Worm (Caenorhabditis elegans) whole organism, young adult: ENCODE measurements around the gene ZC155.4.
A peak's percentile ranks its signal among the peaks of the same experiment; 100 is the strongest.

Experiments
- B0035.1 ChIP-seq: sonication (generic microtip); optimal IDR thresholded peaks from 2 replicates; lab custom pipeline; 2016; ENCODE audit warnings: missing genetic modification characterization, mild to moderate bottlenecking, missing compliant biosample characterization, missing genotype, missing genetic modification reagents
- B0261.1 ChIP-seq: sonication (generic microtip); optimal IDR thresholded peaks from 2 replicates; lab custom pipeline; 2016; ENCODE audit warnings: mild to moderate bottlenecking, missing genetic modification characterization, moderate library complexity, missing compliant biosample characterization
- C17E4.6 ChIP-seq: fragments of 200-800 bp; sonication (Bioruptor generic); IDR thresholded peaks from 2 replicates; pipeline ENCODE4 v1.3.6; 2022; ENCODE audit warnings: missing genetic modification reagents, missing genetic modification characterization, missing compliant biosample characterization
- D2030.7 ChIP-seq: fragments of 200-800 bp; sonication (Bioruptor generic); IDR thresholded peaks from 2 replicates; pipeline ENCODE4 v1.3.6; 2022; ENCODE audit warnings: missing genetic modification reagents, missing genetic modification characterization, missing compliant biosample characterization
- F33H1.4 ChIP-seq: fragments of 200-800 bp; sonication (Bioruptor generic); IDR thresholded peaks from 2 replicates; pipeline ENCODE4 v1.3.6; 2022; ENCODE audit warnings: missing genetic modification reagents, missing genetic modification characterization, missing compliant biosample characterization
- F37B4.10 ChIP-seq: fragments of 200-800 bp; sonication (Bioruptor generic); IDR thresholded peaks from 2 replicates; pipeline ENCODE4 v1.3.6; 2022; ENCODE audit warnings: missing genetic modification characterization, missing compliant biosample characterization
- F39B2.1 ChIP-seq: fragments of 200-800 bp; sonication (Bioruptor generic); IDR thresholded peaks from 2 replicates; pipeline ENCODE4 v1.3.6; 2022; ENCODE audit warnings: missing genetic modification reagents, missing genetic modification characterization, missing compliant biosample characterization
- F57A8.1 ChIP-seq: fragments of 200-800 bp; sonication (Bioruptor generic); optimal IDR thresholded peaks from 2 replicates; lab custom pipeline; 2018; ENCODE audit warnings: mild to moderate bottlenecking, missing genetic modification characterization, moderate library complexity, missing compliant biosample characterization
- T07F8.4 ChIP-seq: sonication (generic microtip); optimal IDR thresholded peaks from 2 replicates; lab custom pipeline; 2016; ENCODE audit warnings: mild to moderate bottlenecking, missing genetic modification characterization, moderate library complexity, missing compliant biosample characterization
- T26A5.8 ChIP-seq: sonication (generic microtip); optimal IDR thresholded peaks from 2 replicates; lab custom pipeline; 2016; ENCODE audit warnings: missing genetic modification characterization, missing compliant biosample characterization
- akir-1 ChIP-seq: fragments of 200-800 bp; sonication (Bioruptor generic); optimal IDR thresholded peaks from 2 replicates; lab custom pipeline; 2018; ENCODE audit warnings: mild to moderate bottlenecking, missing genetic modification characterization, moderate library complexity, missing compliant biosample characterization
- aptf-2 ChIP-seq: fragments of 200-800 bp; sonication (Bioruptor generic); conservative IDR thresholded peaks from 2 replicates; pipeline ENCODE4 v1.3.6; 2022; ENCODE audit warnings: missing genetic modification reagents, missing genetic modification characterization, missing compliant biosample characterization
- aptf-3 ChIP-seq: fragments of 200-800 bp; sonication (Bioruptor generic); IDR thresholded peaks from 2 replicates; pipeline ENCODE4 v1.3.6; 2022; ENCODE audit warnings: missing genetic modification characterization, missing compliant biosample characterization
- attf-6 ChIP-seq: fragments of 200-800 bp; sonication (Bioruptor generic); IDR thresholded peaks from 2 replicates; pipeline ENCODE4 v1.3.6; 2022; ENCODE audit warnings: missing genetic modification reagents, missing genetic modification characterization, missing compliant biosample characterization
- cebp-1 ChIP-seq, 2 experiments: fragments of 200-800 bp in 1 of 2; sonication (Bioruptor generic) in 1 of 2; sonication (generic microtip) in 1 of 2; IDR thresholded peaks in 1 of 2; optimal IDR thresholded peaks in 1 of 2; 2 replicates each; pipeline versions ENCODE4 v1.3.6 to Lab custom; 2017 to 2022; ENCODE audit warnings: missing compliant biosample characterization in 2 of 2, missing genetic modification characterization in 2 of 2, mild to moderate bottlenecking in 1 of 2, missing genetic modification reagents in 1 of 2, moderate library complexity in 1 of 2
- ceh-91 ChIP-seq: fragments of 200-800 bp; sonication (Bioruptor generic); IDR thresholded peaks from 2 replicates; pipeline ENCODE4 v1.3.6; 2022; ENCODE audit warnings: missing genetic modification reagents, missing genetic modification characterization, missing compliant biosample characterization
- die-1 ChIP-seq: sonication (generic microtip); optimal IDR thresholded peaks from 2 replicates; lab custom pipeline; 2016; ENCODE audit warnings: missing genotype, mild to moderate bottlenecking, missing genetic modification characterization, missing compliant biosample characterization
- dox-1 ChIP-seq: fragments of 200-800 bp; sonication (Bioruptor generic); IDR thresholded peaks from 2 replicates; pipeline ENCODE4 v1.3.6; 2022; ENCODE audit warnings: missing genetic modification reagents, missing genetic modification characterization, missing compliant biosample characterization
- dpl-1 ChIP-seq: fragments of 150-350 bp; optimal IDR thresholded peaks from 2 replicates; lab custom pipeline; 2014; ENCODE audit warnings: missing biosample characterization, missing genetic modification reagents, missing genetic modification characterization
- efl-1 ChIP-seq: fragments of 150-350 bp; optimal IDR thresholded peaks from 2 replicates; lab custom pipeline; 2014; ENCODE audit warnings: missing biosample characterization, missing genetic modification reagents, missing genetic modification characterization
- egl-44 ChIP-seq: fragments of 200-800 bp; sonication (Bioruptor generic); IDR thresholded peaks from 2 replicates; pipeline ENCODE4 v1.3.6; 2022; ENCODE audit warnings: missing genetic modification reagents, missing genetic modification characterization, missing compliant biosample characterization
- ekl-4 ChIP-seq: fragments of 200-800 bp; sonication (Bioruptor generic); IDR thresholded peaks from 2 replicates; pipeline ENCODE4 v1.3.6; 2022; ENCODE audit warnings: missing genetic modification reagents, missing genetic modification characterization, missing compliant biosample characterization
- him-1 ChIP-seq: sonication (generic microtip); optimal IDR thresholded peaks from 2 replicates; lab custom pipeline; 2016; ENCODE audit warnings: missing genotype, missing genetic modification reagents, missing genetic modification characterization, missing compliant biosample characterization
- hmg-1.2 ChIP-seq: fragments of 200-800 bp; sonication (Bioruptor generic); IDR thresholded peaks from 2 replicates; pipeline ENCODE4 v1.3.6; 2022; ENCODE audit warnings: missing genetic modification reagents, missing genetic modification characterization, missing compliant biosample characterization
- hrde-1 ChIP-seq: sonication (generic microtip); optimal IDR thresholded peaks from 2 replicates; lab custom pipeline; 2016; ENCODE audit warnings: missing genetic modification characterization, mild to moderate bottlenecking, missing compliant biosample characterization, moderate library complexity, missing genotype, missing genetic modification reagents, borderline replicate concordance
- hsf-1 ChIP-seq: fragments of 200-800 bp; sonication (Bioruptor generic); IDR thresholded peaks from 2 replicates; pipeline ENCODE4 v1.3.6; 2022; ENCODE audit warnings: missing genetic modification reagents, missing genetic modification characterization, missing compliant biosample characterization
- lag-1 ChIP-seq: fragments of 200-800 bp; sonication (Bioruptor generic); IDR thresholded peaks from 2 replicates; pipeline ENCODE4 v1.3.6; 2022; ENCODE audit warnings: missing genetic modification reagents, missing genetic modification characterization, missing compliant biosample characterization
- let-526 ChIP-seq: fragments of 200-800 bp; sonication (Bioruptor generic); IDR thresholded peaks from 2 replicates; pipeline ENCODE4 v1.3.6; 2022; ENCODE audit warnings: missing genetic modification reagents, missing genetic modification characterization, missing compliant biosample characterization
- lin-26 ChIP-seq: fragments of 200-800 bp; sonication (Bioruptor generic); IDR thresholded peaks from 2 replicates; pipeline ENCODE4 v1.3.6; 2022; ENCODE audit warnings: missing genetic modification reagents, missing genetic modification characterization, missing compliant biosample characterization
- lin-54 ChIP-seq: fragments of 200-800 bp; sonication (Bioruptor generic); optimal IDR thresholded peaks from 2 replicates; lab custom pipeline; 2018; ENCODE audit warnings: mild to moderate bottlenecking, missing genetic modification characterization, missing compliant biosample characterization
- lsl-1 ChIP-seq: fragments of 200-800 bp; sonication (Bioruptor generic); optimal IDR thresholded peaks from 2 replicates; lab custom pipeline; 2018; ENCODE audit warnings: mild to moderate bottlenecking, missing genetic modification characterization, moderate library complexity, missing compliant biosample characterization
- madf-6 ChIP-seq: fragments of 200-800 bp; sonication (Bioruptor generic); IDR thresholded peaks from 2 replicates; pipeline ENCODE4 v1.3.6; 2022; ENCODE audit warnings: missing genetic modification reagents, missing genetic modification characterization, missing compliant biosample characterization
- madf-8 ChIP-seq: fragments of 200-800 bp; sonication (Bioruptor generic); conservative IDR thresholded peaks from 2 replicates; pipeline ENCODE4 v1.3.6; 2022; ENCODE audit warnings: missing genetic modification reagents, missing genetic modification characterization, missing compliant biosample characterization
- mcd-1 ChIP-seq: fragments of 200-800 bp; sonication (Bioruptor generic); IDR thresholded peaks from 2 replicates; pipeline ENCODE4 v1.3.6; 2022; ENCODE audit warnings: missing genetic modification reagents, missing genetic modification characterization, missing compliant biosample characterization
- nhr-120 ChIP-seq: fragments of 200-800 bp; sonication (Bioruptor generic); IDR thresholded peaks from 2 replicates; pipeline ENCODE4 v1.3.6; 2022; ENCODE audit warnings: missing genetic modification characterization, missing compliant biosample characterization
- nhr-80 ChIP-seq: sonication (generic microtip); optimal IDR thresholded peaks from 2 replicates; lab custom pipeline; 2016; ENCODE audit warnings: missing genetic modification characterization, missing compliant biosample characterization
- pbrm-1 ChIP-seq: fragments of 200-800 bp; sonication (Bioruptor generic); IDR thresholded peaks from 2 replicates; pipeline ENCODE4 v1.3.6; 2022; ENCODE audit warnings: missing genetic modification reagents, missing genetic modification characterization, missing compliant biosample characterization
- rec-8 ChIP-seq, 2 experiments: sonication (generic microtip); optimal IDR thresholded peaks; 2 replicates each; lab custom pipeline; 2016; ENCODE audit warnings: mild to moderate bottlenecking in 2 of 2, missing genetic modification characterization in 2 of 2, missing genetic modification reagents in 2 of 2, missing genotype in 2 of 2, missing biosample characterization in 1 of 2, missing compliant biosample characterization in 1 of 2, moderate library complexity in 1 of 2
- tbp1 ChIP-seq: fragments of 200-800 bp; sonication (Bioruptor generic); optimal IDR thresholded peaks from 2 replicates; lab custom pipeline; 2018; ENCODE audit warnings: mild to moderate bottlenecking, missing genetic modification characterization, missing compliant biosample characterization
- tlf-1 ChIP-seq: fragments of 200-800 bp; sonication (Bioruptor generic); optimal IDR thresholded peaks from 2 replicates; lab custom pipeline; 2018; ENCODE audit warnings: mild to moderate bottlenecking, missing genetic modification characterization, missing compliant biosample characterization
- xnd-1 ChIP-seq: sonication (generic microtip); optimal IDR thresholded peaks from 2 replicates; lab custom pipeline; 2016; ENCODE audit warnings: missing genotype, missing genetic modification reagents, missing genetic modification characterization, missing compliant biosample characterization
- ztf-18 ChIP-seq: sonication (generic microtip); optimal IDR thresholded peaks from 2 replicates; lab custom pipeline; 2016; ENCODE audit warnings: missing genotype, mild to moderate bottlenecking, missing genetic modification characterization, missing compliant biosample characterization
- ztf-3 ChIP-seq: fragments of 200-800 bp; sonication (Bioruptor generic); optimal IDR thresholded peaks from 2 replicates; lab custom pipeline; 2018; ENCODE audit warnings: mild to moderate bottlenecking, missing genetic modification characterization, missing compliant biosample characterization

Gene ZC155.4

ce11 chrIII:5183372-5183771 lies 31.9 kb downstream of the ZC155.4 start:
- TF ChIP-seq nhr-80: no peak
- TF ChIP-seq ztf-3 (GFP tag; lab: Kevin White, UChicago): no peak
- no peak for TF ChIP-seq hsf-1 (GFP tag; lab: Robert Waterston, UW)
- no peak for TF ChIP-seq F37B4.10 (GFP tag; lab: Robert Waterston, UW)
- TF ChIP-seq dox-1 (GFP tag; lab: Robert Waterston, UW): no peak
- no peak for TF ChIP-seq tbp1 (GFP tag; lab: Kevin White, UChicago)
- no peak for TF ChIP-seq B0261.1
- TF ChIP-seq rec-8 (tag; optimal IDR thresholded peaks at IDR 0.05; lab: Kevin White, UChicago): no peak
- no peak for TF ChIP-seq akir-1 (GFP tag; lab: Kevin White, UChicago)
- TF ChIP-seq T26A5.8: no peak
- TF ChIP-seq dpl-1: no peak
- TF ChIP-seq cebp-1 (GFP tag; IDR thresholded peaks at IDR 0.05; lab: Robert Waterston, UW): no peak
- no peak for TF ChIP-seq cebp-1 (tag; optimal IDR thresholded peaks at IDR 0.05; lab: Kevin White, UChicago)
- no peak for TF ChIP-seq ekl-4 (GFP tag; lab: Robert Waterston, UW)
- TF ChIP-seq aptf-3 (GFP tag; lab: Robert Waterston, UW): no peak
- no peak for TF ChIP-seq madf-6 (GFP tag; lab: Robert Waterston, UW)
- TF ChIP-seq aptf-2 (GFP tag; lab: Robert Waterston, UW): no peak
- TF ChIP-seq C17E4.6 (GFP tag; lab: Robert Waterston, UW): no peak
- no peak for TF ChIP-seq egl-44
- no peak for TF ChIP-seq F39B2.1 (GFP tag; lab: Robert Waterston, UW)
- no peak for TF ChIP-seq lsl-1

ce11 chrIII:5181641-5182040 lies 33.6 kb downstream of the ZC155.4 start:
- TF ChIP-seq hmg-1.2 (GFP tag; lab: Robert Waterston, UW): peak; percentile 74; the same call in 1 of the 2 replicates
- TF ChIP-seq T07F8.4 (tag; lab: Kevin White, UChicago): no peak

ce11 chrIII:5181217-5181616 lies 34.1 kb downstream of the ZC155.4 start:
- TF ChIP-seq dpl-1 (peak; percentile 12), pbrm-1 (no peak), ceh-91 (peak; percentile 67), F57A8.1 (GFP tag; lab: Kevin White, UChicago) (no peak), lsl-1 (peak; percentile 67), ekl-4 (GFP tag; lab: Robert Waterston, UW) (peak; percentile 54; the same call in 1 of the 2 replicates), madf-6 (GFP tag; lab: Robert Waterston, UW) (peak; percentile 86), F33H1.4 (GFP tag; lab: Robert Waterston, UW) (peak; percentile 26; the same call in 1 of the 2 replicates), him-1 (peak; percentile 17), dox-1 (GFP tag; lab: Robert Waterston, UW) (peak; percentile 66), hmg-1.2 (GFP tag; lab: Robert Waterston, UW) (no peak), hrde-1 (tag; lab: Kevin White, UChicago) (no peak), F39B2.1 (GFP tag; lab: Robert Waterston, UW) (no peak), lag-1 (no peak), let-526 (no peak), lin-54 (GFP tag; lab: Kevin White, UChicago) (peak; percentile 45), rec-8 (tag; optimal IDR thresholded peaks at IDR 0.05; lab: Kevin White, UChicago) (no peak), efl-1 (peak; percentile 86), die-1 (no peak), tlf-1 (peak; percentile 52), lin-26 (GFP tag; lab: Robert Waterston, UW) (0 out of 2 replicates have a peak, but pooled peaks have one; percentile 47), xnd-1 (tag; lab: Kevin White, UChicago) (peak; percentile 64), aptf-2 (GFP tag; lab: Robert Waterston, UW) (0 out of 2 replicates have a peak, but pooled peaks have one; percentile 45), D2030.7 (GFP tag; lab: Robert Waterston, UW) (peak; percentile 67), madf-8 (GFP tag; lab: Robert Waterston, UW) (peak; percentile 68), mcd-1 (peak; percentile 47; the same call in 1 of the 2 replicates), ztf-18 (no peak), nhr-120 (no peak), B0035.1 (tag; lab: Kevin White, UChicago) (no peak), attf-6 (GFP tag; lab: Robert Waterston, UW) (no peak)
